Fruit fly (Drosophila melanogaster): ENCODE measurements around the gene CG14506.

DNA sequence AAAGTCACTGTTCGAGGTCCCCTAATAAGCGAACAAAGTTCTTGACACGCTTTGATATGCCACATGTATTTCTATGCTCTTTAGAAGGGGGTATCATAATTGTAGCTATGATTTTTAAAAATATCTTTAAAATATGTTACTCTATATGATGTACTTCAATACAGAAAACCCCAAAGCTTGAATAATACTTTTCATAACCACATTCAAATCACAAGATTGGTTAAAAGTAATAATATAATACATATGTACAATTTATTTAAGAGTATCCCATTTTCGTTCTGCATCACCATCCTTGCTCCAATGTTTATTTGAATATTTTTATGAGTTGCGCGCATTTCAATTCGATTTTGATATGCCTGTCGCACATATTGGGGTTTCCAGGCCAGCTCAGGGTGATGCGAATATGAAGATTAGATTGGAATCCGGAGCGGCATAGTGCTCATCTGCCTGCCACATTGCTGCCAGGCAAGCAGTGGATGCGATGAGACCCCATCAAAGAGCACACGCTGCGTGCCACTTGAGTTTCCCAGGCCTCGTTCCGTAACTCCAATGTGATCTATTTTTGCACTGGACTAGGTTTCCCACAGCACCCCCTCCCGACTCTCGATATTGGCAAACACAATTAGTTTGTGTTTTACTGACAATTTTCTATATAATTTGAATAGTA lies 37.4 kb downstream of the CG14506 start:
- no peak for TF ChIP-seq Myb (GFP tag; optimal IDR thresholded peaks at IDR 0.05)
- no peak for TF ChIP-seq CG18619 (GFP tag; optimal IDR thresholded peaks at IDR 0.05)
- TF ChIP-seq CG33213 (GFP tag; optimal IDR thresholded peaks at IDR 0.05), result no peak
- no peak for TF ChIP-seq YL-1 (GFP tag; optimal IDR thresholded peaks at IDR 0.05)
- no peak for TF ChIP-seq ato (GFP tag; IDR thresholded peaks at IDR 0.05; ENCODE audit: partially characterized antibody)
- TF ChIP-seq Nf-YB (GFP tag; optimal IDR thresholded peaks at IDR 0.05), result no peak
- TF ChIP-seq CG3847 (GFP tag; IDR thresholded peaks at IDR 0.05), result no peak
- TF ChIP-seq CG13123 (GFP tag; optimal IDR thresholded peaks at IDR 0.05), result no peak
- no peak for TF ChIP-seq pum (GFP tag; optimal IDR thresholded peaks at IDR 0.05)
- no peak for TF ChIP-seq CG31388 (GFP tag; optimal IDR thresholded peaks at IDR 0.05)
- TF ChIP-seq Scr (GFP tag; IDR thresholded peaks at IDR 0.05; ENCODE audit: partially characterized antibody), result no peak
- TF ChIP-seq sd (tag; optimal IDR thresholded peaks at IDR 0.05), result no peak
- no peak for TF ChIP-seq CG5245 (GFP tag; optimal IDR thresholded peaks at IDR 0.05)

Measured in whole organism, embryonic.